Worm (Caenorhabditis elegans) whole organism, L2 larva: ENCODE data around the gene sym-2.

ENCODE experiments used
- R02D3.7 ChIP-seq: fragments of 150-350 bp; optimal IDR thresholded peaks from 2 replicates; lab custom pipeline; 2014; ENCODE audit warnings: missing biosample characterization, missing genetic modification characterization
- nhr-11 ChIP-seq: fragments of 150-350 bp; optimal IDR thresholded peaks from 2 replicates; lab custom pipeline; 2014; ENCODE audit warnings: missing biosample characterization, missing genetic modification characterization
- nhr-21 ChIP-seq: fragments of 150-350 bp; optimal IDR thresholded peaks from 2 replicates; lab custom pipeline; 2014; ENCODE audit warnings: missing biosample characterization, missing genetic modification characterization

- TF ChIP-seq R02D3.7 (no peak), nhr-21 (tag; lab: Kevin White, UChicago) (no peak), nhr-11 (tag; lab: Kevin White, UChicago) (no peak)
These were observed 56.9 kb downstream of the sym-2 start, which contains the start of gene C16D2.1 for ce11 chrII:9131363-9131762.
